Worm (Caenorhabditis elegans) whole organism, midembryonic: ENCODE results near the gene sre-6.

ENCODE experiments used
- T22C8.4 ChIP-seq: fragments of 200-800 bp; sonication (Bioruptor generic); IDR thresholded peaks from 2 replicates; pipeline ENCODE4 v1.3.6; 2022; ENCODE audit warnings: missing genetic modification characterization, missing compliant biosample characterization
- cog-1 ChIP-seq: sonication (generic microtip); optimal IDR thresholded peaks from 2 replicates; lab custom pipeline; 2016; ENCODE audit warnings: missing genetic modification characterization, missing compliant biosample characterization
- flt-1 ChIP-seq: fragments of 200-800 bp; sonication (Bioruptor generic); IDR thresholded peaks from 2 replicates; pipeline ENCODE4 v1.3.6; 2022; ENCODE audit warnings: missing genetic modification characterization, missing compliant biosample characterization
- klf-2 ChIP-seq: fragments of 200-800 bp; sonication (Bioruptor generic); conservative IDR thresholded peaks from 2 replicates; pipeline ENCODE4 v1.3.6; 2022; ENCODE audit warnings: missing genetic modification reagents, missing genetic modification characterization, missing compliant biosample characterization
- med-1 ChIP-seq: sonication (generic microtip); optimal IDR thresholded peaks from 2 replicates; lab custom pipeline; 2017; ENCODE audit warnings: missing genetic modification characterization, mild to moderate bottlenecking, missing compliant biosample characterization, antibody characterized with exemption, missing genetic modification reagents; ENCODE audit not compliant: insufficient read depth
- ref-1 ChIP-seq: fragments of 200-800 bp; sonication (Bioruptor generic); conservative IDR thresholded peaks from 2 replicates; pipeline ENCODE4 v1.3.6; 2022; ENCODE audit warnings: missing genetic modification reagents, missing genetic modification characterization, missing compliant biosample characterization
- tab-1 ChIP-seq: fragments of 200-800 bp; sonication (Bioruptor generic); IDR thresholded peaks from 2 replicates; pipeline ENCODE4 v1.3.6; 2022; ENCODE audit warnings: missing genetic modification characterization, missing compliant biosample characterization
- ztf-23 ChIP-seq: fragments of 200-800 bp; sonication (Bioruptor generic); IDR thresholded peaks from 2 replicates; pipeline ENCODE4 v1.3.6; 2022; ENCODE audit warnings: missing genetic modification reagents, missing genetic modification characterization, missing compliant biosample characterization
- ztf-29 ChIP-seq: fragments of 200-800 bp; sonication (Bioruptor generic); IDR thresholded peaks from 2 replicates; pipeline ENCODE4 v1.3.6; 2022; ENCODE audit warnings: missing genetic modification reagents, missing genetic modification characterization, missing compliant biosample characterization

sre-6 gene

ce11 chrV:10764066-10764465 lies 1.5 kb upstream of the sre-6 start, which contains the start of gene ocr-1:
TSS of gene ocr-1 (plus strand) at chrV:10764366.
- TF ChIP-seq tab-1 (GFP tag; lab: Robert Waterston, UW) (no peak), ztf-29 (no peak), med-1 (no peak), T22C8.4 (GFP tag; lab: Robert Waterston, UW) (no peak), klf-2 (GFP tag; lab: Robert Waterston, UW) (no peak)

DNA sequence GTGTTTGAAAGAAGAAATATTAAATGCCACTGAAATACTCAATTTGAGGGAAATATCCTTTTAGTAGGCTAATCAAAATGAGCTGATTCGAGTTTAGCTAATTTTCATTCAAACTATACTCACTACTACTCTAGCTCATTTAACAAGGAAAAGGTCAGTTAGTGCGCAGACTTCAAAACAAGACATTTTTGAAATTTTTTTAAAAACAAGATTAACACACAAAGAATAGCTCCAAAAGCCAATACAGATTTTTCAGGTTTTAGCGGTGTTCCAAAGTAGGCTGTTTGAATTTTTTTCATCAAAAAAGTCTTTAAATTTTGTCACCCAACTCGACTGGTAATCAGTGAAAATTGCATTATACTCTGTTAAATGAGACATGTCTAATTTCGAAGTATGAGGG lies 1.8 kb downstream of the sre-6 start:
- no peak for TF ChIP-seq ztf-29
- no peak for TF ChIP-seq cog-1 (tag; lab: Kevin White, UChicago)
- TF ChIP-seq klf-2 (GFP tag; lab: Robert Waterston, UW), result no peak
- TF ChIP-seq flt-1 (GFP tag; lab: Robert Waterston, UW), result no peak

DNA sequence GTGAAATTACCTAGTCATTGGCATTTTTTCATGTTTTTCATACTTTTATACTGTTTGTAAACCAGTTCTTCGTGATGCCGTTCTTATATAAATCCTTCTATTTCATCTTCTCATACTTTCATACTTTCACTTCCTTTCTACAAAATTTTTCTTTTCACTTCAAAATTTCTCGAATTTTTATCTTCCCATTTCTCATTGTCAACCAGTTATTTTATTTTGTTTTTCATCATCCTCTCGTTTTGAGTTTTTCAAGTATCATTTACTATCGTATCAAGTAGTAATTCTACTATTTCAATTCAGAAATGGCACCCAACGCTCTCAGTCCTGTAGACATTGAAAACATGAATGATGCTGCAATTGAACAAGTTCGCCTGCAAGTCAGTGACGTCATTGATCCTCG lies 3.9 kb downstream of the sre-6 start, which contains the start of gene F28H7.8:
Gene F28H7.8, plus strand, starts transcription at position 301 of the 400 bp plus-strand sequence.
- TF ChIP-seq ztf-29, result no peak
- TF ChIP-seq cog-1 (tag; lab: Kevin White, UChicago), result no peak
- no peak for TF ChIP-seq ref-1 (GFP tag; lab: Robert Waterston, UW)
- no peak for TF ChIP-seq tab-1 (GFP tag; lab: Robert Waterston, UW)
- no peak for TF ChIP-seq med-1
- no peak for TF ChIP-seq ztf-23 (GFP tag; lab: Robert Waterston, UW)
- no peak for TF ChIP-seq klf-2 (GFP tag; lab: Robert Waterston, UW)
- TF ChIP-seq T22C8.4 (GFP tag; lab: Robert Waterston, UW), result no peak
- no peak for TF ChIP-seq flt-1 (GFP tag; lab: Robert Waterston, UW)

DNA sequence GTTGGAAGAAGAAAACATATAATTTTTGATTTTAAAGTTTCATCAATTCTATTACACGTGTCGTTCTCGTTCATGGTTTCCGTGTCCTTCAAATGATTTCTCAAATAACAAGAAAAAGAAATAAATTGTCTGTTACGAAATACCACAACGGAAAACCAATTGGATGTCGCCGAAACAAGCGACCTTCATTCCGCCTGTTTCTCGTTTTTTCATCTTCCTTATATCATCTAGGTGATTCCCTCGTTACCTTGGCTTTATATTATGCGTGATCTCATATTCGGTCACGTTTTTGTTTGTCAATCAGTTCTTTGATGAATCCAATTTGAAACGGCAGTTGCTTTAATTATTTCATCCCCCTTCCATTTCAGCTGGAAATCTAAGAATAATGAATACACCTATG lies 5.5 kb downstream of the sre-6 start:
- TF ChIP-seq tab-1 (GFP tag; lab: Robert Waterston, UW) (no peak), ztf-23 (GFP tag; lab: Robert Waterston, UW) (no peak), flt-1 (GFP tag; lab: Robert Waterston, UW) (no peak), med-1 (no peak), ref-1 (GFP tag; lab: Robert Waterston, UW) (no peak), ztf-29 (no peak), T22C8.4 (GFP tag; lab: Robert Waterston, UW) (no peak), klf-2 (GFP tag; lab: Robert Waterston, UW) (no peak), cog-1 (tag; lab: Kevin White, UChicago) (no peak)

- no peak for TF ChIP-seq ref-1 (GFP tag; lab: Robert Waterston, UW)
- TF ChIP-seq ztf-23 (GFP tag; lab: Robert Waterston, UW), result no peak
- TF ChIP-seq tab-1 (GFP tag; lab: Robert Waterston, UW), result no peak
- TF ChIP-seq cog-1 (tag; lab: Kevin White, UChicago), result no peak
- TF ChIP-seq flt-1 (GFP tag; lab: Robert Waterston, UW), result no peak
Observed at ce11 chrV:10756698-10757097, 5.9 kb downstream of the sre-6 start, which contains the start of gene irld-6. TSS of gene irld-6 (minus strand) at chrV:10756798.

DNA sequence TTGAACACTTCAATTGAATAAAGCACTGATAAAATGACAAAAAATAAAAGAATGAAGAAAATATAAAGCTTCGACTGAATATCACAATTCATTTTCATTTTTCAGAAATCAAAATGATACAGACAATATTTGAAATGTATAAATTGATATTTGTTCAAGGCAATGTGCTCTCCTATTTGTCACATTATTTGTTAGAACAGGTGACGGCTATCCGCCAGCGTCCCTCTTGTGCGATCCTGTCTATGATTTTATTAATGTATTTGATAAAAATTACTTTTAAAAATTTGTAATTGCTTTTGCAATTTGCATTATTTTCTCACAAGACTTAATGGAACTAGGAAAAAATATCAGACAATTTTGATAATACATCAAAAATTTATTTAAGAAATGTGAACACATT lies 8.5 kb downstream of the sre-6 start, which contains the start of gene F28H7.7:
Gene F28H7.7, minus strand, starts transcription at position 101 of the 400 bp plus-strand sequence.
- TF ChIP-seq T22C8.4 (GFP tag; lab: Robert Waterston, UW) (no peak), cog-1 (tag; lab: Kevin White, UChicago) (no peak), klf-2 (GFP tag; lab: Robert Waterston, UW) (no peak), tab-1 (GFP tag; lab: Robert Waterston, UW) (no peak), ref-1 (GFP tag; lab: Robert Waterston, UW) (no peak), med-1 (no peak), ztf-23 (GFP tag; lab: Robert Waterston, UW) (no peak)

DNA sequence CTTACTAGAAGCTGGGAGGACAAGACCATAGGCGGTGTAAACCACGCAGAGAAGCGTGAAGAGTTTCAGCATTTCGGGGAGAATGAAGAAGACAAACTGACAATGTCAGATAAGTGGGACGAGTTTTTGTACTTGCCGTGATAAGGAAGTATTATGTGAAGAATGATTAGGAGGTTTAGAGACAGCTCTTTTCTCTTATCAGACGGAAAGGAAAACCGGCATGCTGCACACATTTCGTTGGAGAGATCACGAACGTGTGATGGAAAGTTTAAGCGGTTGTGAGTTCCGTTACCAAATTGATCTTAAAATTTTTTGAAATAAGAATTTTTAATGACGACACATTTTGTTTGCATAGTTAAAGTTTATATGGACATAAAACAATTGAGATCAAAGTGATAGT lies 12.0 kb downstream of the sre-6 start, which contains the start of gene F28H7.3:
Gene F28H7.3, minus strand, starts transcription at position 159 of the 400 bp plus-strand sequence.
- TF ChIP-seq ztf-23 (GFP tag; lab: Robert Waterston, UW), result no peak
- TF ChIP-seq flt-1 (GFP tag; lab: Robert Waterston, UW), result no peak
- TF ChIP-seq ztf-29, result no peak
- no peak for TF ChIP-seq tab-1 (GFP tag; lab: Robert Waterston, UW)
- TF ChIP-seq cog-1 (tag; lab: Kevin White, UChicago), result no peak
- TF ChIP-seq med-1, result no peak
- TF ChIP-seq klf-2 (GFP tag; lab: Robert Waterston, UW), result no peak
- no peak for TF ChIP-seq ref-1 (GFP tag; lab: Robert Waterston, UW)
- TF ChIP-seq T22C8.4 (GFP tag; lab: Robert Waterston, UW), result no peak

DNA sequence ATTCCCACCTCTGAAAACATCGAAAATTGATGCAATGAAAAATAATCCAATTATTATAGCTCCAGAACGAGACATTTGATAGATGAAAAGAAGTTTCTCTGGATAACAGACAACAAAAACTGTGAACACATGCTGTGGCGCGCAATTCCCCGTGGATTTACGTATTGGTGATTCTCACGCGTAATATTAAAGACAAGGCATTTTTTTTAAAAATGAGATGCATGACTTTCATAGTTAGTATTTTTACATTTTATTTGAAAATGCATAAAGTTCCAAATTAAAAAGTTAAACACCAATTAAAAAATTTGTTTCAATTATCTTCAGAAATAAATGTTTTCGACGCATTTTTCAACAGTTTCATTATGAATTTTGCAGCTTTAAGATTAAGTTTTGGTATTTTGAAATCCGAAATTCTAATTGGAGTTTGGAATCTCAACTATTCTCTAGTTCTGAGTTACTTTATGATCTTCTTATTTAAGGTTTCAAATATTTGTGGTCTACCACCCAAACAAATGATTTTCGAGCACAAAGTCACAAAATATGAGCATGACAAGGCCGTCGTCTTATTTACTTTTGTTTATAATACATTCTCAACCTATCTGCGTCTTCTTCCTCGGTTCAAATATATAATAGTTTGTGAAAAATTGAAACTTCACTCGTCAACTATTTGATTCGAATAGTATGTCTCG lies 15.2 kb downstream of the sre-6 start, which contains the start of the genes selt-1.2 and F28H7.2:
Gene selt-1.2, minus strand, starts transcription at position 101 of the 689 bp plus-strand sequence.
Gene F28H7.2, plus strand, starts transcription at position 639 of the 689 bp plus-strand sequence.
- TF ChIP-seq cog-1 (tag; lab: Kevin White, UChicago) (no peak), klf-2 (GFP tag; lab: Robert Waterston, UW) (no peak), ztf-23 (GFP tag; lab: Robert Waterston, UW) (no peak), ref-1 (GFP tag; lab: Robert Waterston, UW) (no peak)

DNA sequence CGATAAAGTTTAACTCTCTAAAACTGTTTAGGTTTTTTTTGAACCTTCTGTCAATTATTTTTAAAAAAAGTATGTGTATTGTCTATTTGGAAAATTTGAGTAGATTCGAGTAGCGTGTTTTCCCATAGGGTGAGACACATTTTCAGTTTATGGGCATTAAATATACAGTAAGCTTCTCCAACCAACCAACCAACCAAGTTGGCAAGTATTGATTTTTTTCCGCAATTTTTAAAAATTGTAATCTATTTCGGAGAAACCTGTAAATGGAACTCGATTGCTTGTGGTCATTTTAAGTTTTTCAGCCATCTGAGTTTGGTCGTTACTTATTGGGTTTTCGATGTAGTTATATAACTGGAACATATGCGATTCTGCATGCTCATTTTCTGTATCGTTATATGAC lies 17.6 kb downstream of the sre-6 start, which contains the start of gene srj-21:
Gene srj-21, plus strand, starts transcription at position 301 of the 400 bp plus-strand sequence.
- no peak for TF ChIP-seq cog-1 (tag; lab: Kevin White, UChicago)
- no peak for TF ChIP-seq tab-1 (GFP tag; lab: Robert Waterston, UW)
- no peak for TF ChIP-seq med-1
- TF ChIP-seq ztf-29, result no peak

ce11 chrV:10743649-10744048 lies 18.9 kb downstream of the sre-6 start, which contains the start of gene srj-22:
TSS of gene srj-22 (minus strand) at chrV:10743749.
- TF ChIP-seq ztf-23 (GFP tag; lab: Robert Waterston, UW) (no peak), ztf-29 (no peak), ref-1 (GFP tag; lab: Robert Waterston, UW) (no peak), T22C8.4 (GFP tag; lab: Robert Waterston, UW) (no peak), flt-1 (GFP tag; lab: Robert Waterston, UW) (no peak), tab-1 (GFP tag; lab: Robert Waterston, UW) (no peak), cog-1 (tag; lab: Kevin White, UChicago) (no peak), med-1 (no peak), klf-2 (GFP tag; lab: Robert Waterston, UW) (no peak)
